Worm (Caenorhabditis elegans) whole organism, early embryonic: ENCODE results near the gene cup-5.

Experiments
- B0310.2 ChIP-seq: sonication (generic microtip); optimal IDR thresholded peaks from 2 replicates; lab custom pipeline; 2016; ENCODE audit warnings: mild to moderate bottlenecking, missing genetic modification characterization, missing compliant biosample characterization
- aly-1 ChIP-seq: sonication (generic microtip); optimal IDR thresholded peaks from 2 replicates; lab custom pipeline; 2016; ENCODE audit warnings: missing genetic modification characterization, missing compliant biosample characterization
- ama-1 ChIP-seq: fragments of 150-350 bp; optimal IDR thresholded peaks from 2 replicates; lab custom pipeline; 2014
- ceh-36 ChIP-seq: sonication (generic microtip); optimal IDR thresholded peaks from 2 replicates; lab custom pipeline; 2016; ENCODE audit warnings: missing genetic modification characterization, inconsistent platforms, missing compliant biosample characterization
- ets-7 ChIP-seq: sonication (generic microtip); optimal IDR thresholded peaks from 2 replicates; lab custom pipeline; 2016; ENCODE audit warnings: missing genotype, missing genetic modification characterization, missing compliant biosample characterization
- flt-1 ChIP-seq: fragments of 200-800 bp; sonication (Bioruptor generic); IDR thresholded peaks from 2 replicates; pipeline ENCODE4 v1.3.6; 2022; ENCODE audit warnings: missing genetic modification characterization, missing compliant biosample characterization
- pes-1 ChIP-seq: fragments of 200-800 bp; sonication (Bioruptor generic); IDR thresholded peaks from 2 replicates; pipeline ENCODE4 v1.3.6; 2022; ENCODE audit warnings: missing genetic modification reagents, missing genetic modification characterization, missing compliant biosample characterization
- scrt-1 ChIP-seq: fragments of 200-800 bp; sonication (Bioruptor generic); IDR thresholded peaks from 2 replicates; pipeline ENCODE4 v1.3.6; 2022; ENCODE audit warnings: missing genetic modification characterization, missing compliant biosample characterization
- sea-1 ChIP-seq: fragments of 200-800 bp; sonication (Bioruptor generic); conservative IDR thresholded peaks from 2 replicates; pipeline ENCODE4 v1.3.6; 2022; ENCODE audit warnings: missing genetic modification characterization, missing compliant biosample characterization
- tbx-11 ChIP-seq: fragments of 200-800 bp; sonication (Bioruptor generic); IDR thresholded peaks from 2 replicates; pipeline ENCODE4 v1.3.6; 2022; ENCODE audit warnings: missing genetic modification characterization, missing compliant biosample characterization
- tbx-37 ChIP-seq: fragments of 200-800 bp; sonication (Bioruptor generic); conservative IDR thresholded peaks from 2 replicates; pipeline ENCODE4 v1.3.6; 2022; ENCODE audit warnings: missing genetic modification reagents, missing genetic modification characterization, missing compliant biosample characterization

DNA sequence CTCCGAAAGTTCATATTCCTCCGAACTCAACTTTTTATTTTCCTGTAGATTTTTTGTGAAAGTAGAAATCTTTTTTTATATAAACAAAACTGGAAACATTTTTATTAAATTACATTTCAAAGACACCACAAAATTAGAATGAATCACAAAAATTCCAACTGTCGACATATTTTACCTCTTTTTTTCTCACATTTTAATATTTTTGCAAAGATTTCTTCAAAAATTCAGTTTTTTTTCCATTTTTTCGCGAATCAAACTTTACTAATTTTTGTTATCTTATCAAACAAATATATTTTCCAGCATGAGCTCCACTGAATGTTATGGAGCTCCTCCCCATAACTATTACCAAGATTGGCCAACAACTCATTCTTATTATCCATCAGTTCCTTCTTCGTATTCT, 28.6 kb upstream of the cup-5 start, which contains the start of gene ceh-13:
- no peak for TF ChIP-seq B0310.2 (tag; lab: Kevin White, UChicago)
- no peak for TF ChIP-seq tbx-37 (GFP tag; lab: Robert Waterston, UW)
- TF ChIP-seq pes-1 (GFP tag; lab: Robert Waterston, UW) = no peak
- TF ChIP-seq tbx-11 (GFP tag; lab: Robert Waterston, UW) = no peak
- TF ChIP-seq flt-1 (GFP tag; lab: Robert Waterston, UW) = no peak
- no peak for TF ChIP-seq ama-1
- TF ChIP-seq ets-7 (tag; lab: Kevin White, UChicago) = no peak
- TF ChIP-seq scrt-1 (GFP tag; lab: Robert Waterston, UW) = no peak
- no peak for TF ChIP-seq aly-1 (tag; lab: Kevin White, UChicago)
- no peak for TF ChIP-seq ceh-36
- no peak for TF ChIP-seq sea-1 (GFP tag; lab: Robert Waterston, UW)
